Worm (Caenorhabditis elegans): Measurements from ENCODE around the gene F10G7.5.
A peak's percentile ranks its signal among the peaks of the same experiment; 100 is the strongest.

Gene F10G7.5

DNA sequence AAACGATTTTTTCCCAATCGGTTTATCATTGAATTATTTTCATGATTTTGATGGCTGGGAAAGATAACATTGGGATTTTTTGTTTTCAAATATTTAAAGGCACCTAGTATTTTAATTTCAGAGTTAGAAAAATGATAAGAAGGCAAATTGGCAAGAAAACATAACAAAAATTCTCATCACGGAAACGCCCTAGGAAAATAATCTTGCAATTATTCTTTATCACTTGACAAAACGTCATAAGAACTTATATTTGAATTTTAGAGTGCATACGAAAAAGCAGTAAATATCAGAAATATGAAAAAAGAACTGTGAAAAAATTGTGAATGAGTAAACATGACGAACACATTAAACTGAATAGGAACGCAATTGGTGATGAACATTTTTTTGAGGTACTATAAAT is 35.8 kb upstream of the F10G7.5 start:
- TF ChIP-seq lin-15B (tag; optimal IDR thresholded peaks at IDR 0.05): no peak
- TF ChIP-seq elt-2 (tag; optimal IDR thresholded peaks at IDR 0.05): peak; percentile 80
- TF ChIP-seq efl-1 (optimal IDR thresholded peaks at IDR 0.05): no peak
- TF ChIP-seq efl-1 (GFP tag; optimal IDR thresholded peaks at IDR 0.05 in 1 of 2): peak in 1 of 2 experiments; percentile 2
- TF ChIP-seq ceh-88 (GFP tag; IDR thresholded peaks at IDR 0.05): no peak

DNA sequence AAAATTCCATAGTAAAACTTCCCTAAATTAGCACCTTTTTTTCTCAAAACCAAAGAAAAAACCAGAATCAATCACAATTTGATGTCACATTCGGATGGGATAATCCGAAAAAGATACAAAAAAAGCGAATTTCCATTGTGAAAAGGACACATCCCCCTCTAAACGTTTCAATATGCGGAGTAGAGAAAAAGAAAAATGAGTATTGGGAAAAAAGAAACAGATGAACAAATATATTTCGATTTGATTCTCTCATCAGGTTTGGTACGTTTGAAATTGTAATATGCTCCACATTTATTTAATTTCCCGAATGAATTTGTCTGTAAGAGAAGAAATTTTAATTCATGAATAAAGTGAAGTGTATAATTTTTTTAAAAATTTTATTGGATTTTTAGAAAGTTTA is 35.0 kb upstream of the F10G7.5 start:
- peak; percentile 67 for TF ChIP-seq fkh-4 (tag; optimal IDR thresholded peaks at IDR 0.05; ENCODE audit: borderline replicate concordance)
- TF ChIP-seq dsc-1 (tag; optimal IDR thresholded peaks at IDR 0.05): peak; percentile 91
- TF ChIP-seq mab-9 (GFP tag; IDR thresholded peaks at IDR 0.05): no peak
- no peak for TF ChIP-seq unc-86 (tag; optimal IDR thresholded peaks at IDR 0.05)
- no peak for TF ChIP-seq mdl-1 (tag; optimal IDR thresholded peaks at IDR 0.05)
- no peak for TF ChIP-seq elt-3 (tag; optimal IDR thresholded peaks at IDR 0.05)
- TF ChIP-seq rnt-1 (tag; optimal IDR thresholded peaks at IDR 0.05): no peak

DNA sequence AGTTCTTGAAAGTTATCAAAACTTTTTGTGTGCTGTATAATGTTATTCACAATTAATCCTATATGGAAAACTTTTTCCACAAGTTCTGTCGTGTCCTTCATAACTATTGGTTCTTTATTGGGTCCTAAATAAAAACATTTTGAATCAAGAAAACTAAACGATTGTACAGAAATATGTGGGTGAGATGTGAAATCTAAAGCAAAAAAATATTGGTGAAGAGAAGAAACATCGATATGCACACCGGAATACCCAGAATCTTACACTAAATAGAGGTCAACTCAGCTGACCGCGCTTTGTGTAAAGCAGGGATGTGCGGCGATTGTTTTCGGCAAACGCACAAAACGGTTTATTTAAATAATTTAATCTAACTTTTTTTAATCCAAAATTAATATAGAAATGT is 31.9 kb upstream of the F10G7.5 start, which contains the start of gene T05A7.13:
T05A7.13 (minus strand) TSS at position 101 of the 400 bp plus-strand sequence.
- TF ChIP-seq hlh-17 (GFP tag; optimal IDR thresholded peaks at IDR 0.05; ENCODE audit: borderline replicate concordance) (no peak), pag-3 (tag; optimal IDR thresholded peaks at IDR 0.05; ENCODE audit: borderline replicate concordance, insufficient read depth) (no peak), lir-3 (tag; optimal IDR thresholded peaks at IDR 0.05; ENCODE audit: poor library complexity) (no peak), nhr-85 (tag) (no peak), ceh-8 (GFP tag; optimal IDR thresholded peaks at IDR 0.05) (no peak), blmp-1 (tag; optimal IDR thresholded peaks at IDR 0.05) (no peak), elt-3 (tag; optimal IDR thresholded peaks at IDR 0.05) (no peak), snu-23 (GFP tag; optimal IDR thresholded peaks at IDR 0.05) (no peak), egl-27 (tag; optimal IDR thresholded peaks at IDR 0.05) (no peak), skn-1 (tag; optimal IDR thresholded peaks at IDR 0.05) (no peak), elt-2 (tag; optimal IDR thresholded peaks at IDR 0.05) (no peak), irx-1 (tag; optimal IDR thresholded peaks at IDR 0.05) (no peak), sptf-1 (tag; optimal IDR thresholded peaks at IDR 0.05) (no peak), unc-62 (GFP tag; optimal IDR thresholded peaks at IDR 0.05) (no peak), xbp-1 (tag; optimal IDR thresholded peaks at IDR 0.05) (no peak), jun-1 (tag; optimal IDR thresholded peaks at IDR 0.05) (no peak), mab-9 (GFP tag; IDR thresholded peaks at IDR 0.05) (no peak), unc-30 (tag; optimal IDR thresholded peaks at IDR 0.05) (no peak), ces-1 (GFP tag; optimal IDR thresholded peaks at IDR 0.05) (no peak), lin-35 (GFP tag; optimal IDR thresholded peaks at IDR 0.05) (no peak)

DNA sequence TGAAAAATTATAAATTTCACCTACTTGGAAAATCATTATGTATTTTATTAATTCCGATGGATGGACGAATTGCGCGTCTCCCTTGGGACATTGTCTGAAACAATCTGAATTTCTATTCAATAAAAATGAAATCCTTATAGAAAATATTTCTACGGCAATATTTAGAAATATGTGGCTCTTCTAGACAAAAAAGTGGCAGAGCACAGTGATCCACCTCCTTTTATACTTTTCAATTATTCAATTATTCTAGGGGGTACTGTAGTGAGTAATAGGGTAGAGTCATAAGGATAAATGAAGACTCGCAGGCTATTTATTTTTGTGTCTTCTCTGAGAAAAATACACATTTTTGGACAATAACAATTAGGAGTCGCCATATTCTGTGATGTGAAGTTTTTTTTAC is 30.0 kb upstream of the F10G7.5 start, which contains the start of gene T05A7.12:
T05A7.12 (minus strand) TSS at position 101 of the 400 bp plus-strand sequence.
- TF ChIP-seq ceh-8 (GFP tag; optimal IDR thresholded peaks at IDR 0.05) (peak; percentile 56), ceh-88 (GFP tag; IDR thresholded peaks at IDR 0.05) (no peak)

DNA sequence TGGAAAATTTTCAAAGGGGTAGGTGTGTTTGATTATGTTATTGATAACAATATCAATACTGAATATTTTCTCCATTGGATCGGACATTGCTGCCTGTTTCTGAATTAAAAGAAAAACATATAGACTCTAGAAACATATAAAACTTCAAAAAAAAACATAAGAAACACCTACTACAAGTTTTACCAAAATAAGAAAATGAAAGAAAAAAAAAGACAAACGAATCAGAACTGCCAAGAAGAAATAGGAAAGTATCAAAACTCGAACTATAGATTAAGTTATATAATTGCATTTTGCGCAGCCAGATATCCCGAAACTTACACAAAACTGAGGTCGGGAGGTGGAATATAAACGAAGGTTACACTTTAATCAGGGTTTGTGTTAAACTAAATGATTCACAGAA is 27.9 kb upstream of the F10G7.5 start, which contains the start of gene T05A7.11:
T05A7.11 (minus strand) TSS at position 101 of the 400 bp plus-strand sequence.
- TF ChIP-seq skn-1 (tag; optimal IDR thresholded peaks at IDR 0.05) (no peak), efl-1 (optimal IDR thresholded peaks at IDR 0.05) (no peak), efl-1 (GFP tag; optimal IDR thresholded peaks at IDR 0.05 in 1 of 2) (peak in 1 of 2 experiments; percentile 68)

DNA sequence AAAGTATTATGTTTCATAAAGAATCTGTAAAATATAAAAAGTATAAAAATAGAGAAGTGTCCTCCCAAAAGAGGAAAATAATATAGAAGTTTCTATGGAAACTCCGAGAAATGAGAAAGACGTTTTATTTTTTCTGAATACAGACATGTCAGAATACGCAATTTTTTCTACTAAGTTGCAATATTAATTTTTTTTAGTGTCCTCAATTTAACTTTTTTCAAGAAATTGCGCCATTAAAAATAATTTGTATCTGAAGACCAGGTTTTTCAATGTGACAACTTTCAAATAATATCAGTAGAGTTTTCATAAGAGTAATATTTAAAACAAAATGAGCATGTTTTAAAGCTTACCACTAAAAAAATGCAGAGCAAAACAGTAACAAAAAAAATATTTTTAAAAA is 25.6 kb upstream of the F10G7.5 start, which contains the start of gene fut-5:
fut-5 (minus strand) TSS at position 101 of the 400 bp plus-strand sequence.
- no peak for TF ChIP-seq dsc-1 (tag; optimal IDR thresholded peaks at IDR 0.05)
- TF ChIP-seq lir-3 (tag; optimal IDR thresholded peaks at IDR 0.05; ENCODE audit: poor library complexity): no peak
- no peak for TF ChIP-seq nhr-237 (tag; optimal IDR thresholded peaks at IDR 0.05)
- no peak for TF ChIP-seq ceh-90 (tag; optimal IDR thresholded peaks at IDR 0.05)
- TF ChIP-seq unc-130 (tag; optimal IDR thresholded peaks at IDR 0.05): no peak
- no peak for TF ChIP-seq swsn-7 (tag; optimal IDR thresholded peaks at IDR 0.05)
- no peak for TF ChIP-seq fkh-4 (tag; optimal IDR thresholded peaks at IDR 0.05; ENCODE audit: borderline replicate concordance)
- no peak for TF ChIP-seq xbp-1 (tag; optimal IDR thresholded peaks at IDR 0.05)
- TF ChIP-seq C34B4.2 (tag; optimal IDR thresholded peaks at IDR 0.05): no peak
- no peak for TF ChIP-seq sox-4 (tag; optimal IDR thresholded peaks at IDR 0.05)
- TF ChIP-seq fos-1 (tag; optimal IDR thresholded peaks at IDR 0.05): no peak
- no peak for TF ChIP-seq ceh-82 (tag; optimal IDR thresholded peaks at IDR 0.05)
- TF ChIP-seq nhr-20 (tag; optimal IDR thresholded peaks at IDR 0.05): no peak
- no peak for TF ChIP-seq ceh-88 (GFP tag; IDR thresholded peaks at IDR 0.05)
- no peak for TF ChIP-seq nhr-90 (tag; optimal IDR thresholded peaks at IDR 0.05; ENCODE audit: poor library complexity)
- TF ChIP-seq mef-2 (tag; optimal IDR thresholded peaks at IDR 0.05): no peak
- no peak for TF ChIP-seq sptf-1 (tag; optimal IDR thresholded peaks at IDR 0.05)
- no peak for TF ChIP-seq skn-1 (tag; optimal IDR thresholded peaks at IDR 0.05)
- TF ChIP-seq nhr-28 (tag; optimal IDR thresholded peaks at IDR 0.05): no peak

Measured in whole organism, L1 larva.